Fruit fly (Drosophila melanogaster) whole organism, embryonic: ENCODE measurements around the gene nAChRbeta1.

Source experiments
- CG10147 ChIP-seq: fragments of 200-800 bp; sonication (Bioruptor generic); optimal IDR thresholded peaks from 2 replicates; lab custom pipeline; 2019; ENCODE audit warnings: missing biosample characterization, mild to moderate bottlenecking, missing genetic modification characterization, moderate library complexity
- CG10274 ChIP-seq: fragments of 200-800 bp; sonication (Bioruptor generic); optimal IDR thresholded peaks from 3 replicates; lab custom pipeline; 2017; ENCODE audit warnings: missing biosample characterization, mild to moderate bottlenecking, missing genetic modification characterization
- CG12236 ChIP-seq: fragments of 200-800 bp; sonication (Bioruptor generic); optimal IDR thresholded peaks from 2 replicates; lab custom pipeline; 2016; ENCODE audit warnings: missing biosample characterization, missing genetic modification characterization
- CG12391 ChIP-seq: fragments of 200-800 bp; sonication (Bioruptor generic); optimal IDR thresholded peaks from 3 replicates; lab custom pipeline; 2018; ENCODE audit warnings: missing biosample characterization, mild to moderate bottlenecking, missing genetic modification characterization, moderate library complexity
- CG13775 ChIP-seq: fragments of 200-800 bp; sonication (Bioruptor generic); optimal IDR thresholded peaks from 3 replicates; lab custom pipeline; 2017; ENCODE audit warnings: missing biosample characterization, mild to moderate bottlenecking, missing genetic modification characterization
- CG14050 ChIP-seq: fragments of 200-800 bp; sonication (Bioruptor generic); IDR thresholded peaks from 3 replicates; pipeline ENCODE4 v1.3.6; 2022; ENCODE audit warnings: missing biosample characterization, missing genetic modification characterization
- CG15479 ChIP-seq: fragments of 200-800 bp; sonication (Bioruptor generic); optimal IDR thresholded peaks from 3 replicates; lab custom pipeline; 2019; ENCODE audit warnings: missing biosample characterization, mild to moderate bottlenecking, missing genetic modification characterization, moderate library complexity
- CG15601 ChIP-seq: fragments of 200-800 bp; sonication (Bioruptor generic); optimal IDR thresholded peaks from 3 replicates; lab custom pipeline; 2019; ENCODE audit warnings: missing biosample characterization, mild to moderate bottlenecking, missing genetic modification characterization, moderate library complexity
- CG1602 ChIP-seq: fragments of 200-800 bp; sonication (Bioruptor generic); optimal IDR thresholded peaks from 3 replicates; lab custom pipeline; 2016; ENCODE audit warnings: missing biosample characterization, missing genetic modification characterization
- CG1603 ChIP-seq: fragments of 200-800 bp; sonication (Bioruptor generic); optimal IDR thresholded peaks from 2 replicates; lab custom pipeline; 2019; ENCODE audit warnings: missing biosample characterization, mild to moderate bottlenecking, missing genetic modification characterization, moderate library complexity
- CG17829 ChIP-seq: fragments of 200-800 bp; optimal IDR thresholded peaks from 2 replicates; lab custom pipeline; 2019; ENCODE audit warnings: missing biosample characterization, mild to moderate bottlenecking, missing genetic modification characterization, moderate library complexity
- CG3847 ChIP-seq: fragments of 200-800 bp; sonication (Bioruptor generic); IDR thresholded peaks from 2 replicates; pipeline ENCODE4 v1.3.6; 2022; ENCODE audit warnings: missing biosample characterization, missing genetic modification characterization
- CG4404 ChIP-seq: fragments of 200-800 bp; sonication (Bioruptor generic); IDR thresholded peaks from 2 replicates; pipeline ENCODE4 v1.3.6; 2022; ENCODE audit warnings: missing biosample characterization, missing genetic modification characterization
- CG4424 ChIP-seq: fragments of 200-800 bp; sonication (Bioruptor generic); optimal IDR thresholded peaks from 3 replicates; lab custom pipeline; 2016; ENCODE audit warnings: missing biosample characterization, missing genetic modification characterization
- CG5180 ChIP-seq: fragments of 200-800 bp; sonication (Bioruptor generic); optimal IDR thresholded peaks from 3 replicates; lab custom pipeline; 2017; ENCODE audit warnings: missing biosample characterization, missing genetic modification characterization, mild to moderate bottlenecking, moderate library complexity, missing genetic modification reagents
- CG6683 ChIP-seq: fragments of 200-800 bp; sonication (Bioruptor generic); optimal IDR thresholded peaks from 2 replicates; lab custom pipeline; 2017; ENCODE audit warnings: missing biosample characterization, mild to moderate bottlenecking, missing genetic modification characterization, missing genetic modification reagents
- CG6854 ChIP-seq: fragments of 200-800 bp; sonication (Bioruptor generic); optimal IDR thresholded peaks from 3 replicates; lab custom pipeline; 2017; ENCODE audit warnings: missing biosample characterization, mild to moderate bottlenecking, missing genetic modification characterization
- Drgx ChIP-seq: fragments of 200-800 bp; sonication (Bioruptor generic); IDR thresholded peaks from 2 replicates; pipeline ENCODE4 v1.3.6; 2022; ENCODE audit warnings: missing biosample characterization, missing genetic modification characterization
- E2f1 ChIP-seq: fragments of 200-800 bp; sonication (Bioruptor generic); IDR thresholded peaks from 2 replicates; pipeline ENCODE4 v1.3.6; 2022; ENCODE audit warnings: missing biosample characterization, missing genetic modification characterization
- Ets65A ChIP-seq: fragments of 200-800 bp; sonication (Bioruptor generic); peaks from one replicate; lab custom pipeline; 2016; ENCODE audit warnings: missing biosample characterization, missing genetic modification characterization
- Hr51 ChIP-seq, 2 experiments: fragments of 200-800 bp; sonication (Bioruptor generic); optimal IDR thresholded peaks; 2 replicates in 1 of 2; 3 replicates in 1 of 2; lab custom pipeline; 2016 to 2018; ENCODE audit warnings: missing biosample characterization in 2 of 2, missing genetic modification characterization in 2 of 2, mild to moderate bottlenecking in 1 of 2, moderate library complexity in 1 of 2
- Lpt ChIP-seq: fragments of >200 bp; optimal IDR thresholded peaks from 2 replicates; lab custom pipeline; 2018; ENCODE audit warnings: missing biosample characterization, missing genetic modification characterization
- Med ChIP-seq: fragments of 200-800 bp; sonication (Bioruptor generic); peaks from one replicate; lab custom pipeline; 2016; ENCODE audit warnings: missing biosample characterization, missing genetic modification characterization, mild to moderate bottlenecking, inconsistent platforms, moderate library complexity
- Nf-YB ChIP-seq: fragments of 200-800 bp; sonication (Bioruptor generic); optimal IDR thresholded peaks from 3 replicates; lab custom pipeline; 2019; ENCODE audit warnings: missing biosample characterization, mild to moderate bottlenecking, missing genetic modification characterization, moderate library complexity
- Oli ChIP-seq: fragments of 200-800 bp; sonication (Bioruptor generic); optimal IDR thresholded peaks from 2 replicates; lab custom pipeline; 2018; ENCODE audit warnings: missing biosample characterization, mild to moderate bottlenecking, missing genetic modification characterization, moderate library complexity
- Rx ChIP-seq: fragments of 200-800 bp; sonication (Bioruptor generic); IDR thresholded peaks from 2 replicates; pipeline ENCODE4 v1.3.6; 2022; ENCODE audit warnings: missing biosample characterization, missing genetic modification characterization
- Sox102F ChIP-seq: fragments of 200-800 bp; sonication (Bioruptor generic); optimal IDR thresholded peaks from 2 replicates; lab custom pipeline; 2018; ENCODE audit warnings: missing biosample characterization, mild to moderate bottlenecking, missing genetic modification characterization, moderate library complexity
- Spps ChIP-seq: fragments of 200-800 bp; sonication (Bioruptor generic); optimal IDR thresholded peaks from 2 replicates; lab custom pipeline; 2018; ENCODE audit warnings: missing biosample characterization, mild to moderate bottlenecking, missing genetic modification characterization
- Ssrp ChIP-seq: fragments of 200-800 bp; sonication (Bioruptor generic); optimal IDR thresholded peaks from 2 replicates; lab custom pipeline; 2018; ENCODE audit warnings: missing biosample characterization, mild to moderate bottlenecking, missing genetic modification characterization, moderate library complexity
- Xbp1 ChIP-seq: fragments of 200-800 bp; sonication (Bioruptor generic); optimal IDR thresholded peaks from 3 replicates; lab custom pipeline; 2016; ENCODE audit warnings: missing biosample characterization, mild to moderate bottlenecking, missing genetic modification characterization
- ase ChIP-seq: fragments of 200-800 bp; sonication (Bioruptor generic); IDR thresholded peaks from 3 replicates; pipeline ENCODE4 v1.3.6; 2022; ENCODE audit warnings: missing biosample characterization, missing genetic modification characterization
- bsh ChIP-seq, 2 experiments: fragments of 200-800 bp; sonication (Bioruptor generic); optimal IDR thresholded peaks; 2 replicates each; lab custom pipeline; 2017 to 2018; ENCODE audit warnings: mild to moderate bottlenecking in 2 of 2, missing biosample characterization in 2 of 2, missing genetic modification characterization in 2 of 2, moderate library complexity in 1 of 2
- chn ChIP-seq: fragments of 200-800 bp; sonication (Bioruptor generic); optimal IDR thresholded peaks from 2 replicates; lab custom pipeline; 2016; ENCODE audit warnings: missing biosample characterization, missing genetic modification characterization
- ci ChIP-seq: fragments of 200-800 bp; sonication (Bioruptor generic); IDR thresholded peaks from 3 replicates; pipeline ENCODE4 v1.3.6; 2022; ENCODE audit warnings: missing biosample characterization, missing genetic modification characterization
- eve ChIP-seq, 2 experiments: fragments of >200 bp; optimal IDR thresholded peaks; 2 replicates each; lab custom pipeline; 2017; ENCODE audit warnings: missing biosample characterization in 2 of 2, missing genetic modification characterization in 2 of 2
- gem ChIP-seq: fragments of 200-800 bp; sonication (Bioruptor generic); optimal IDR thresholded peaks from 2 replicates; lab custom pipeline; 2019; ENCODE audit warnings: missing biosample characterization, mild to moderate bottlenecking, missing genetic modification characterization, moderate library complexity
- grn ChIP-seq: fragments of 200-800 bp; sonication (Bioruptor generic); optimal IDR thresholded peaks from 3 replicates; lab custom pipeline; 2017; ENCODE audit warnings: missing biosample characterization, missing genetic modification characterization
- maf-S ChIP-seq: fragments of 200-800 bp; sonication (Bioruptor generic); optimal IDR thresholded peaks from 2 replicates; lab custom pipeline; 2016; ENCODE audit warnings: missing biosample characterization, missing genetic modification characterization
- nau ChIP-seq: fragments of 200-800 bp; sonication (Bioruptor generic); optimal IDR thresholded peaks from 3 replicates; lab custom pipeline; 2017; ENCODE audit warnings: missing biosample characterization, mild to moderate bottlenecking, missing genetic modification characterization, missing genetic modification reagents
- oc ChIP-seq: fragments of 200-800 bp; sonication (Bioruptor generic); optimal IDR thresholded peaks from 2 replicates; lab custom pipeline; 2018; ENCODE audit warnings: missing biosample characterization, mild to moderate bottlenecking, missing genetic modification characterization, moderate library complexity
- p53 ChIP-seq: fragments of 200-800 bp; sonication (Bioruptor generic); optimal IDR thresholded peaks from 2 replicates; lab custom pipeline; 2016; ENCODE audit warnings: missing biosample characterization, missing genetic modification characterization
- prd ChIP-seq, 3 experiments: fragments of >200 bp in 2 of 3; fragments of 200-800 bp in 1 of 3; sonication (Bioruptor generic) in 1 of 3; optimal IDR thresholded peaks in 2 of 3; IDR thresholded peaks in 1 of 3; 2 replicates in 2 of 3; 3 replicates in 1 of 3; pipeline versions ENCODE4 v1.3.6 to Lab custom; 2017 to 2022; ENCODE audit warnings: missing biosample characterization in 1 of 3, missing genetic modification characterization in 1 of 3
- pum ChIP-seq: fragments of 200-800 bp; sonication (Bioruptor generic); optimal IDR thresholded peaks from 2 replicates; lab custom pipeline; 2016; ENCODE audit warnings: missing biosample characterization, missing genetic modification characterization
- row ChIP-seq: fragments of 200-800 bp; sonication (Bioruptor generic); IDR thresholded peaks from 3 replicates; pipeline ENCODE4 v1.3.6; 2022; ENCODE audit warnings: missing biosample characterization, missing genetic modification characterization
- sens ChIP-seq: fragments of 200-800 bp; sonication (Bioruptor generic); peaks from one replicate; lab custom pipeline; 2016; ENCODE audit warnings: missing biosample characterization, missing genetic modification characterization
- stc ChIP-seq: fragments of 200-800 bp; sonication (Bioruptor generic); IDR thresholded peaks from 2 replicates; pipeline ENCODE4 v1.3.6; 2022; ENCODE audit warnings: missing biosample characterization, missing genetic modification characterization
- tio ChIP-seq: fragments of 200-800 bp; sonication (Bioruptor generic); optimal IDR thresholded peaks from 2 replicates; lab custom pipeline; 2017; ENCODE audit warnings: missing biosample characterization, missing genetic modification characterization, inconsistent platforms
- unpg ChIP-seq: fragments of 200-800 bp; sonication (Bioruptor generic); optimal IDR thresholded peaks from 3 replicates; lab custom pipeline; 2018; ENCODE audit warnings: missing biosample characterization, mild to moderate bottlenecking, missing genetic modification characterization, moderate library complexity
- zf30C ChIP-seq: fragments of 200-800 bp; sonication (Bioruptor generic); optimal IDR thresholded peaks from 3 replicates; lab custom pipeline; 2018; ENCODE audit warnings: missing biosample characterization, mild to moderate bottlenecking, missing genetic modification characterization

nAChRbeta1 gene

dm6 chr3L:4407743-4408142, 21.4 kb upstream of the nAChRbeta1 start:
- TF ChIP-seq Drgx (GFP tag; lab: Robert Waterston, UW) (peak; percentile 52), ci (0 out of 3 replicates have a peak, but pooled peaks have one; percentile 21), chn (GFP tag; lab: Kevin White, UChicago) (peak; percentile 37), maf-S (GFP tag; lab: Kevin White, UChicago) (no peak), row (peak; percentile 34; the same call in 1 of the 3 replicates), CG1603 (peak; percentile 14), CG13775 (GFP tag; lab: Kevin White, UChicago) (peak; percentile 2), CG4424 (peak; percentile 6), Spps (tag; lab: Kevin White, UChicago) (no peak), CG15601 (tag; lab: Kevin White, UChicago) (no peak), Rx (GFP tag; lab: Robert Waterston, UW) (0 out of 2 replicates have a peak, but pooled peaks have one; percentile 9), Sox102F (GFP tag; lab: Kevin White, UChicago) (peak; percentile 23), oc (tag; lab: Kevin White, UChicago) (no peak), stc (peak; percentile 8; the same call in 1 of the 2 replicates), sens (GFP tag; lab: Kevin White, UChicago) (peak; percentile 63), prd (optimal IDR thresholded peaks at IDR 0.05; lab: Kevin White, UChicago) (no peak), prd (GFP tag; IDR thresholded peaks at IDR 0.05; lab: Robert Waterston, UW) (peak; percentile 25; the same call in 1 of the 3 replicates), CG10147 (GFP tag; lab: Kevin White, UChicago) (no peak), pum (GFP tag; lab: Kevin White, UChicago) (peak; percentile 3), CG12391 (tag; lab: Kevin White, UChicago) (peak; percentile 12), p53 (no peak), tio (GFP tag; lab: Kevin White, UChicago) (no peak), Ssrp (peak; percentile 31), gem (tag; lab: Kevin White, UChicago) (peak; percentile 47), Oli (peak; percentile 16), bsh (GFP tag; optimal IDR thresholded peaks at IDR 0.05; lab: Kevin White, UChicago) (peak; percentile 33 to 38), zf30C (GFP tag; lab: Kevin White, UChicago) (peak; percentile 26), Med (GFP tag; lab: Kevin White, UChicago) (peak; percentile 12), E2f1 (GFP tag; lab: Robert Waterston, UW) (no peak), Ets65A (GFP tag; lab: Kevin White, UChicago) (peak; percentile 70), CG12236 (GFP tag; lab: Kevin White, UChicago) (no peak), unpg (GFP tag; lab: Kevin White, UChicago) (peak; percentile 27), Xbp1 (GFP tag; lab: Kevin White, UChicago) (peak; percentile 10), CG3847 (no peak), Hr51 (GFP tag; optimal IDR thresholded peaks at IDR 0.05; lab: Kevin White, UChicago) (no peak), eve (GFP tag; optimal IDR thresholded peaks at IDR 0.05; lab: Kevin White, UChicago) (peak in 1 of 2 experiments; percentile 5), ase (GFP tag; lab: Robert Waterston, UW) (0 out of 3 replicates have a peak, but pooled peaks have one; percentile 9), grn (GFP tag; lab: Kevin White, UChicago) (peak; percentile 42)

dm6 chr3L:4408313-4409133, 20.6 kb upstream of the nAChRbeta1 start:
- no peak for TF ChIP-seq Nf-YB
- no peak for TF ChIP-seq CG10274 (GFP tag; lab: Kevin White, UChicago)
- no peak for TF ChIP-seq CG14050 (GFP tag; lab: Robert Waterston, UW)
- no peak for TF ChIP-seq Ssrp
- no peak for TF ChIP-seq CG6683
- no peak for TF ChIP-seq Lpt
- no peak for TF ChIP-seq CG5180
- no peak for TF ChIP-seq CG1602 (GFP tag; lab: Kevin White, UChicago)
- no peak for TF ChIP-seq CG17829
- no peak for TF ChIP-seq CG6854
- no peak for TF ChIP-seq CG4404 (GFP tag; lab: Robert Waterston, UW)
- no peak for TF ChIP-seq nau (GFP tag; lab: Kevin White, UChicago)
- TF ChIP-seq CG15479 (GFP tag; lab: Kevin White, UChicago): peak; percentile 70
